Worm (Caenorhabditis elegans): ENCODE data around the gene R05G9.5.

ce11 chrII:6499067-6499466 is 994 bp downstream of the R05G9.5 start, which contains the start of gene twk-49:
- TF ChIP-seq nfya-1 (tag; optimal IDR thresholded peaks at IDR 0.05; ENCODE audit: insufficient read depth) (no peak), pqm-1 (tag; optimal IDR thresholded peaks at IDR 0.05) (no peak), zag-1 (tag; optimal IDR thresholded peaks at IDR 0.05) (no peak), nhr-77 (tag; optimal IDR thresholded peaks at IDR 0.05) (no peak), pha-4 (tag; optimal IDR thresholded peaks at IDR 0.05) (no peak), unc-62 (GFP tag; optimal IDR thresholded peaks at IDR 0.05) (no peak), nhr-23 (tag; optimal IDR thresholded peaks at IDR 0.05) (no peak), daf-12 (tag; optimal IDR thresholded peaks at IDR 0.05) (no peak), nhr-67 (tag; optimal IDR thresholded peaks at IDR 0.05) (no peak), ztf-4 (tag; optimal IDR thresholded peaks at IDR 0.05) (no peak), elt-3 (tag; optimal IDR thresholded peaks at IDR 0.05) (no peak), nhr-11 (tag; optimal IDR thresholded peaks at IDR 0.05) (no peak)

Measured in whole organism, L3 larva.